Fruit fly (Drosophila melanogaster) whole organism, pupa: ENCODE data around the gene CG10301.

Experiments used
- CG8159 ChIP-seq: fragments of 200-800 bp; sonication (Bioruptor generic); optimal IDR thresholded peaks from 3 replicates; lab custom pipeline; 2018; ENCODE audit warnings: missing biosample characterization, mild to moderate bottlenecking, missing genetic modification characterization, moderate library complexity
- EcR ChIP-seq: fragments of 200-800 bp; sonication (Bioruptor generic); optimal IDR thresholded peaks from 3 replicates; lab custom pipeline; 2019; ENCODE audit warnings: missing biosample characterization, missing genetic modification characterization, mild to moderate bottlenecking, moderate library complexity, missing genetic modification reagents
- rn ChIP-seq: fragments of 200-800 bp; sonication (Bioruptor generic); IDR thresholded peaks from 2 replicates; pipeline ENCODE4 v1.3.6; 2022; ENCODE audit warnings: missing biosample characterization, missing genetic modification characterization

dm6 chr3R:23725711-23726349, 15.9 kb downstream of the CG10301 start:
- TF ChIP-seq EcR (GFP tag; lab: Kevin White, UChicago), result no peak
- TF ChIP-seq CG8159, result no peak
- no peak for TF ChIP-seq rn (GFP tag; lab: Robert Waterston, UW)
